Fruit fly (Drosophila melanogaster) whole organism, embryonic: ENCODE results near the gene Trm7-34.

Experiments
- CG10209 ChIP-seq: fragments of 200-800 bp; sonication (Bioruptor generic); optimal IDR thresholded peaks from 3 replicates; lab custom pipeline; 2017; ENCODE audit warnings: missing biosample characterization, mild to moderate bottlenecking, missing genetic modification characterization, missing genetic modification reagents
- CG10565 ChIP-seq: fragments of 200-800 bp; sonication (Bioruptor generic); optimal IDR thresholded peaks from 3 replicates; lab custom pipeline; 2016; ENCODE audit warnings: missing biosample characterization, mild to moderate bottlenecking, missing genetic modification characterization
- CG11085 ChIP-seq: fragments of 200-800 bp; sonication (Bioruptor generic); IDR thresholded peaks from 2 replicates; pipeline ENCODE4 v1.3.6; 2022; ENCODE audit warnings: missing biosample characterization, missing genetic modification characterization
- CG11695 ChIP-seq: fragments of 200-800 bp; sonication (Bioruptor generic); IDR thresholded peaks from 3 replicates; pipeline ENCODE4 v1.3.6; 2022; ENCODE audit warnings: missing biosample characterization, missing genetic modification characterization
- CG13775 ChIP-seq: fragments of 200-800 bp; sonication (Bioruptor generic); optimal IDR thresholded peaks from 3 replicates; lab custom pipeline; 2017; ENCODE audit warnings: missing biosample characterization, mild to moderate bottlenecking, missing genetic modification characterization
- CG14667 ChIP-seq: fragments of 200-800 bp; sonication (Bioruptor generic); IDR thresholded peaks from 2 replicates; pipeline ENCODE4 v1.3.6; 2022; ENCODE audit warnings: missing biosample characterization, missing genetic modification characterization
- CG17385 ChIP-seq: fragments of 200-800 bp; sonication (Bioruptor generic); optimal IDR thresholded peaks from 3 replicates; lab custom pipeline; 2018; ENCODE audit warnings: missing biosample characterization, mild to moderate bottlenecking, missing genetic modification characterization
- CG17829 ChIP-seq: fragments of 200-800 bp; optimal IDR thresholded peaks from 2 replicates; lab custom pipeline; 2019; ENCODE audit warnings: missing biosample characterization, mild to moderate bottlenecking, missing genetic modification characterization, moderate library complexity
- CG18011 ChIP-seq: fragments of 200-800 bp; sonication (Bioruptor generic); optimal IDR thresholded peaks from 2 replicates; lab custom pipeline; 2017; ENCODE audit warnings: missing biosample characterization, missing genetic modification characterization, mild to moderate bottlenecking, moderate library complexity, missing genotype
- CG31388 ChIP-seq: fragments of 200-800 bp; sonication (Bioruptor generic); optimal IDR thresholded peaks from 2 replicates; lab custom pipeline; 2016; ENCODE audit warnings: missing biosample characterization, missing genetic modification characterization
- CG3281 ChIP-seq: fragments of 200-800 bp; sonication (Bioruptor generic); optimal IDR thresholded peaks from 3 replicates; lab custom pipeline; 2017; ENCODE audit warnings: missing biosample characterization, mild to moderate bottlenecking, missing genetic modification characterization
- CG33213 ChIP-seq: fragments of 200-800 bp; sonication (Bioruptor generic); optimal IDR thresholded peaks from 3 replicates; lab custom pipeline; 2016; ENCODE audit warnings: missing biosample characterization, missing genetic modification characterization
- CG3847 ChIP-seq: fragments of 200-800 bp; sonication (Bioruptor generic); IDR thresholded peaks from 2 replicates; pipeline ENCODE4 v1.3.6; 2022; ENCODE audit warnings: missing biosample characterization, missing genetic modification characterization
- CG4282 ChIP-seq: fragments of 200-800 bp; sonication (Bioruptor generic); optimal IDR thresholded peaks from 2 replicates; lab custom pipeline; 2016; ENCODE audit warnings: missing biosample characterization, missing genetic modification characterization
- CG4707 ChIP-seq: fragments of 200-800 bp; sonication (Bioruptor generic); optimal IDR thresholded peaks from 2 replicates; lab custom pipeline; 2018; ENCODE audit warnings: missing biosample characterization, mild to moderate bottlenecking, missing genetic modification characterization, moderate library complexity
- CG6765 ChIP-seq: fragments of 200-800 bp; sonication (Bioruptor generic); optimal IDR thresholded peaks from 3 replicates; lab custom pipeline; 2017; ENCODE audit warnings: missing biosample characterization, mild to moderate bottlenecking, missing genetic modification characterization
- CG6791 ChIP-seq: fragments of 200-800 bp; sonication (Bioruptor generic); IDR thresholded peaks from 3 replicates; pipeline ENCODE4 v1.3.6; 2022; ENCODE audit warnings: missing biosample characterization, missing genetic modification characterization; ENCODE audit not compliant: partially characterized antibody
- CG7839 ChIP-seq: fragments of 200-800 bp; sonication (Bioruptor generic); optimal IDR thresholded peaks from 3 replicates; lab custom pipeline; 2018; ENCODE audit warnings: missing biosample characterization, mild to moderate bottlenecking, missing genetic modification characterization, moderate library complexity
- CG9215 ChIP-seq: fragments of 200-800 bp; sonication (Bioruptor generic); IDR thresholded peaks from 2 replicates; pipeline ENCODE4 v1.3.6; 2022; ENCODE audit warnings: missing biosample characterization, missing genetic modification characterization
- CG9609 ChIP-seq: fragments of 200-800 bp; sonication (Bioruptor generic); optimal IDR thresholded peaks from 3 replicates; lab custom pipeline; 2016; ENCODE audit warnings: missing biosample characterization, missing genetic modification characterization
- Chrac-16 ChIP-seq: fragments of 200-800 bp; sonication (Bioruptor generic); optimal IDR thresholded peaks from 3 replicates; lab custom pipeline; 2016; ENCODE audit warnings: missing biosample characterization, missing genetic modification characterization
- CoRest ChIP-seq: fragments of 200-800 bp; sonication (Bioruptor generic); optimal IDR thresholded peaks from 3 replicates; lab custom pipeline; 2018; ENCODE audit warnings: missing biosample characterization, mild to moderate bottlenecking, missing genetic modification characterization, moderate library complexity
- CrebB ChIP-seq: fragments of 200-800 bp; sonication (Bioruptor generic); optimal IDR thresholded peaks from 3 replicates; lab custom pipeline; 2018; ENCODE audit warnings: missing biosample characterization, mild to moderate bottlenecking, missing genetic modification characterization
- D ChIP-seq, 2 experiments: fragments of 200-800 bp in 1 of 2; fragments of >200 bp in 1 of 2; sonication (Bioruptor generic) in 1 of 2; optimal IDR thresholded peaks; 2 replicates in 1 of 2; 3 replicates in 1 of 2; lab custom pipeline; 2017; ENCODE audit warnings: mild to moderate bottlenecking in 1 of 2, missing biosample characterization in 1 of 2, missing genetic modification characterization in 1 of 2, missing genetic modification reagents in 1 of 2
- ERR ChIP-seq: fragments of 200-800 bp; sonication (Bioruptor generic); optimal IDR thresholded peaks from 2 replicates; lab custom pipeline; 2016; ENCODE audit warnings: missing biosample characterization, missing genetic modification characterization
- Elba2 ChIP-seq: fragments of 200-800 bp; sonication (Bioruptor generic); optimal IDR thresholded peaks from 3 replicates; lab custom pipeline; 2016; ENCODE audit warnings: missing biosample characterization, missing genetic modification characterization
- Fer1 ChIP-seq: fragments of 200-800 bp; sonication (Bioruptor generic); optimal IDR thresholded peaks from 2 replicates; lab custom pipeline; 2017; ENCODE audit warnings: missing biosample characterization, mild to moderate bottlenecking, missing genetic modification characterization
- Fer3 ChIP-seq: fragments of 200-800 bp; sonication (Bioruptor generic); optimal IDR thresholded peaks from 2 replicates; lab custom pipeline; 2018; ENCODE audit warnings: missing biosample characterization, mild to moderate bottlenecking, missing genetic modification characterization, moderate library complexity
- NFAT ChIP-seq: fragments of 200-800 bp; sonication (Bioruptor generic); IDR thresholded peaks from 2 replicates; pipeline ENCODE4 v1.3.6; 2022; ENCODE audit warnings: missing biosample characterization, missing genetic modification characterization
- Rfx ChIP-seq: fragments of 200-800 bp; sonication (Bioruptor generic); IDR thresholded peaks from 2 replicates; pipeline ENCODE4 v1.3.6; 2022; ENCODE audit warnings: missing biosample characterization, missing genetic modification characterization
- Scr ChIP-seq: fragments of 200-800 bp; sonication (Bioruptor generic); IDR thresholded peaks from 2 replicates; pipeline ENCODE4 v1.3.6; 2022; ENCODE audit warnings: missing biosample characterization, missing genetic modification characterization; ENCODE audit not compliant: partially characterized antibody
- ac ChIP-seq: fragments of 200-800 bp; sonication (Bioruptor generic); optimal IDR thresholded peaks from 3 replicates; lab custom pipeline; 2017; ENCODE audit warnings: missing biosample characterization, mild to moderate bottlenecking, missing genetic modification characterization
- al ChIP-seq: fragments of 200-800 bp; sonication (Bioruptor generic); IDR thresholded peaks from 2 replicates; pipeline ENCODE4 v1.3.6; 2022; ENCODE audit warnings: missing biosample characterization, missing genetic modification characterization
- chm ChIP-seq: fragments of 200-800 bp; sonication (Bioruptor generic); IDR thresholded peaks from 2 replicates; pipeline ENCODE4 v1.3.6; 2022; ENCODE audit warnings: missing biosample characterization, missing genetic modification characterization
- croc ChIP-seq: fragments of 200-800 bp; sonication (Bioruptor generic); conservative IDR thresholded peaks from 3 replicates; pipeline ENCODE4 v1.3.6; 2022; ENCODE audit warnings: missing biosample characterization, missing genetic modification characterization
- dati ChIP-seq: fragments of 200-800 bp; sonication (Bioruptor generic); IDR thresholded peaks from 2 replicates; pipeline ENCODE4 v1.3.6; 2022; ENCODE audit warnings: missing biosample characterization, missing genetic modification characterization
- dpn ChIP-seq, 2 experiments: fragments of 200-800 bp; sonication (Bioruptor generic); optimal IDR thresholded peaks; 3 replicates each; lab custom pipeline; 2016; ENCODE audit warnings: missing biosample characterization in 2 of 2, missing genetic modification characterization in 2 of 2
- en ChIP-seq: fragments of 200-800 bp; sonication (Bioruptor generic); optimal IDR thresholded peaks from 2 replicates; lab custom pipeline; 2016; ENCODE audit warnings: missing biosample characterization, missing genetic modification characterization
- fd96Cb ChIP-seq: fragments of 200-800 bp; sonication (Bioruptor generic); optimal IDR thresholded peaks from 2 replicates; lab custom pipeline; 2018; ENCODE audit warnings: missing biosample characterization, mild to moderate bottlenecking, missing genetic modification characterization, moderate library complexity
- gce ChIP-seq: fragments of 200-800 bp; sonication (Bioruptor generic); IDR thresholded peaks from 3 replicates; pipeline ENCODE4 v1.3.6; 2022; ENCODE audit warnings: missing biosample characterization, missing genetic modification characterization
- hth ChIP-seq: fragments of >200 bp; optimal IDR thresholded peaks from 2 replicates; lab custom pipeline; 2017; ENCODE audit warnings: inconsistent platforms
- jigr1 ChIP-seq: fragments of 200-800 bp; sonication (Bioruptor generic); IDR thresholded peaks from 3 replicates; pipeline ENCODE4 v1.3.6; 2022; ENCODE audit warnings: missing biosample characterization, missing genetic modification characterization
- oc ChIP-seq: fragments of 200-800 bp; sonication (Bioruptor generic); optimal IDR thresholded peaks from 2 replicates; lab custom pipeline; 2018; ENCODE audit warnings: missing biosample characterization, mild to moderate bottlenecking, missing genetic modification characterization, moderate library complexity
- pho ChIP-seq: fragments of 200-800 bp; sonication (Bioruptor generic); optimal IDR thresholded peaks from 2 replicates; lab custom pipeline; 2016; ENCODE audit warnings: missing biosample characterization, missing genetic modification characterization
- ranshi ChIP-seq: fragments of 200-800 bp; sonication (Bioruptor generic); IDR thresholded peaks from 2 replicates; pipeline ENCODE4 v1.3.6; 2022; ENCODE audit warnings: missing biosample characterization, missing genetic modification characterization
- sens ChIP-seq: fragments of 200-800 bp; sonication (Bioruptor generic); peaks from one replicate; lab custom pipeline; 2016; ENCODE audit warnings: missing biosample characterization, missing genetic modification characterization
- tgo ChIP-seq: fragments of 200-800 bp; sonication (Bioruptor generic); IDR thresholded peaks from 3 replicates; pipeline ENCODE4 v1.3.6; 2022; ENCODE audit warnings: missing biosample characterization, missing genetic modification characterization
- trh ChIP-seq: fragments of 200-800 bp; sonication (Bioruptor generic); optimal IDR thresholded peaks from 2 replicates; lab custom pipeline; 2016; ENCODE audit warnings: missing biosample characterization, missing genetic modification characterization
- vvl ChIP-seq: fragments of 200-800 bp; sonication (Bioruptor generic); IDR thresholded peaks from 2 replicates; pipeline ENCODE4 v1.3.6; 2022; ENCODE audit warnings: missing biosample characterization, missing genetic modification characterization
- wor ChIP-seq: fragments of 200-800 bp; sonication (Bioruptor generic); IDR thresholded peaks from 2 replicates; pipeline ENCODE4 v1.3.6; 2022; ENCODE audit warnings: missing biosample characterization, missing genetic modification characterization
- zen ChIP-seq: fragments of 200-800 bp; sonication (Bioruptor generic); optimal IDR thresholded peaks from 3 replicates; lab custom pipeline; 2018; ENCODE audit warnings: missing biosample characterization, mild to moderate bottlenecking, missing genetic modification characterization, moderate library complexity

Trm7-34 gene

dm6 chr3R:21176663-21177145, 43.0 kb upstream of the Trm7-34 start (continued):
- TF ChIP-seq oc (tag; lab: Kevin White, UChicago): peak; percentile 23
- TF ChIP-seq CG7839 (tag; lab: Kevin White, UChicago): peak; percentile 21
- TF ChIP-seq Chrac-16 (GFP tag; lab: Kevin White, UChicago): no peak
- TF ChIP-seq croc: no peak
- TF ChIP-seq ac (GFP tag; lab: Kevin White, UChicago): no peak
- TF ChIP-seq jigr1 (GFP tag; lab: Robert Waterston, UW): no peak
- no peak for TF ChIP-seq trh (GFP tag; lab: Kevin White, UChicago)
- peak; percentile 49 for TF ChIP-seq CG3281
- no peak for TF ChIP-seq CG3847 (GFP tag; lab: Robert Waterston, UW)
- no peak for TF ChIP-seq hth (lab: Kevin White, UChicago)
- TF ChIP-seq vvl: peak; percentile 26; the same call in 1 of the 2 replicates
- no peak for TF ChIP-seq CG4282 (GFP tag; lab: Kevin White, UChicago)
- TF ChIP-seq pho (GFP tag; lab: Kevin White, UChicago): no peak
- TF ChIP-seq CG18011 (GFP tag; lab: Kevin White, UChicago): peak; percentile 8
- TF ChIP-seq en: no peak
- TF ChIP-seq zen: no peak
- peak; percentile 41 for TF ChIP-seq al (GFP tag; lab: Robert Waterston, UW)
- no peak for TF ChIP-seq fd96Cb
- TF ChIP-seq CG6765 (GFP tag; lab: Kevin White, UChicago): peak; percentile 59
- peak; percentile 47; the same call in 1 of the 2 replicates for TF ChIP-seq NFAT (GFP tag; lab: Robert Waterston, UW)
- TF ChIP-seq CG6791 (GFP tag; lab: Robert Waterston, UW): no peak
- TF ChIP-seq tgo (GFP tag; lab: Robert Waterston, UW): 0 out of 3 replicates have a peak, but pooled peaks have one; percentile 32
- TF ChIP-seq CoRest (tag; lab: Kevin White, UChicago): no peak
- TF ChIP-seq CG4707 (GFP tag; lab: Kevin White, UChicago): no peak
- no peak for TF ChIP-seq CG31388 (GFP tag; lab: Kevin White, UChicago)
- no peak for TF ChIP-seq CrebB (tag; lab: Kevin White, UChicago)
- TF ChIP-seq CG13775 (GFP tag; lab: Kevin White, UChicago): no peak
- TF ChIP-seq CG17829: no peak
- TF ChIP-seq Scr (GFP tag; lab: Robert Waterston, UW): no peak
- no peak for TF ChIP-seq CG33213
- no peak for TF ChIP-seq CG10565 (GFP tag; lab: Kevin White, UChicago)
- TF ChIP-seq sens (GFP tag; lab: Kevin White, UChicago): peak; percentile 85
- TF ChIP-seq Fer3 (tag; lab: Kevin White, UChicago): no peak
- TF ChIP-seq dati: no peak
- no peak for TF ChIP-seq dpn (GFP tag; optimal IDR thresholded peaks at IDR 0.05; lab: Kevin White, UChicago)
- no peak for TF ChIP-seq CG9609 (GFP tag; lab: Kevin White, UChicago)
- TF ChIP-seq CG10209 (GFP tag; lab: Kevin White, UChicago): peak; percentile 24
- TF ChIP-seq Elba2: no peak
- TF ChIP-seq ranshi (GFP tag; lab: Robert Waterston, UW): no peak
- TF ChIP-seq D (optimal IDR thresholded peaks at IDR 0.05; lab: Kevin White, UChicago): no peak
- TF ChIP-seq D (GFP tag; optimal IDR thresholded peaks at IDR 0.05; lab: Kevin White, UChicago): peak; percentile 17
- no peak for TF ChIP-seq wor (GFP tag; lab: Robert Waterston, UW)
- TF ChIP-seq CG9215 (GFP tag; lab: Robert Waterston, UW): no peak
- TF ChIP-seq CG14667: no peak
- TF ChIP-seq Rfx (GFP tag; lab: Robert Waterston, UW): peak; percentile 60
- no peak for TF ChIP-seq CG11085
- TF ChIP-seq CG17385 (GFP tag; lab: Kevin White, UChicago): peak; percentile 14
- TF ChIP-seq ERR (GFP tag; lab: Kevin White, UChicago): no peak
- 0 out of 3 replicates have a peak, but pooled peaks have one; percentile 35 for TF ChIP-seq CG11695 (GFP tag; lab: Robert Waterston, UW)
- TF ChIP-seq chm: no peak; the same call in 1 of the 2 replicates
- peak; percentile 36 for TF ChIP-seq Fer1 (GFP tag; lab: Kevin White, UChicago)
- TF ChIP-seq gce: 0 out of 3 replicates have a peak, but pooled peaks have one; percentile 14
